Fruit fly (Drosophila melanogaster) whole organism, pupa: Measurements from ENCODE around the gene CG12716.

ENCODE experiments used
- CG10348 ChIP-seq: fragments of 200-800 bp; sonication (Bioruptor generic); IDR thresholded peaks from 2 replicates; pipeline ENCODE4 v1.3.6; 2022; ENCODE audit warnings: missing biosample characterization, missing genetic modification characterization
- CG12605 ChIP-seq: fragments of 200-800 bp; sonication (Bioruptor generic); IDR thresholded peaks from 2 replicates; pipeline ENCODE4 v1.3.6; 2022; ENCODE audit warnings: missing biosample characterization, missing genetic modification characterization
- CG13204 ChIP-seq: fragments of 200-800 bp; sonication (Bioruptor generic); optimal IDR thresholded peaks from 2 replicates; lab custom pipeline; 2018; ENCODE audit warnings: missing biosample characterization, mild to moderate bottlenecking, missing genetic modification characterization, moderate library complexity
- CG14655 ChIP-seq: fragments of 200-800 bp; sonication (Bioruptor generic); optimal IDR thresholded peaks from 3 replicates; lab custom pipeline; 2017; ENCODE audit warnings: mild to moderate bottlenecking, missing biosample characterization, missing genetic modification reagents, missing genetic modification characterization
- CG15710 ChIP-seq: fragments of 200-800 bp; sonication (Bioruptor generic); optimal IDR thresholded peaks from 2 replicates; lab custom pipeline; 2018; ENCODE audit warnings: missing biosample characterization, mild to moderate bottlenecking, missing genetic modification characterization, moderate library complexity
- CG17806 ChIP-seq: fragments of 200-800 bp; sonication (Bioruptor generic); optimal IDR thresholded peaks from 2 replicates; lab custom pipeline; 2018; ENCODE audit warnings: missing biosample characterization, mild to moderate bottlenecking, missing genetic modification characterization, moderate library complexity
- CG32121 ChIP-seq: fragments of 200-800 bp; sonication (Bioruptor generic); IDR thresholded peaks from 2 replicates; pipeline ENCODE4 v1.3.6; 2022; ENCODE audit warnings: missing biosample characterization, missing genetic modification characterization
- CG34367 ChIP-seq: fragments of 200-800 bp; sonication (Bioruptor generic); optimal IDR thresholded peaks from 2 replicates; lab custom pipeline; 2018; ENCODE audit warnings: missing biosample characterization, mild to moderate bottlenecking, missing genetic modification characterization
- CG4496 ChIP-seq: fragments of 200-800 bp; sonication (Bioruptor generic); IDR thresholded peaks from 3 replicates; pipeline ENCODE4 v1.3.6; 2022; ENCODE audit warnings: missing biosample characterization, missing genetic modification characterization
- CG8159 ChIP-seq: fragments of 200-800 bp; sonication (Bioruptor generic); optimal IDR thresholded peaks from 3 replicates; lab custom pipeline; 2018; ENCODE audit warnings: missing biosample characterization, mild to moderate bottlenecking, missing genetic modification characterization, moderate library complexity
- CG8301 ChIP-seq: fragments of 200-800 bp; sonication (Bioruptor generic); optimal IDR thresholded peaks from 2 replicates; lab custom pipeline; 2018; ENCODE audit warnings: missing biosample characterization, mild to moderate bottlenecking, missing genetic modification characterization
- CG9948 ChIP-seq: fragments of 200-800 bp; sonication (Bioruptor generic); optimal IDR thresholded peaks from 2 replicates; lab custom pipeline; 2018; ENCODE audit warnings: missing biosample characterization, mild to moderate bottlenecking, missing genetic modification characterization, moderate library complexity
- D1 ChIP-seq: fragments of 200-800 bp; sonication (Bioruptor generic); optimal IDR thresholded peaks from 2 replicates; lab custom pipeline; 2018; ENCODE audit warnings: missing biosample characterization, mild to moderate bottlenecking, missing genetic modification characterization, moderate library complexity
- EcR ChIP-seq: fragments of 200-800 bp; sonication (Bioruptor generic); optimal IDR thresholded peaks from 3 replicates; lab custom pipeline; 2019; ENCODE audit warnings: missing biosample characterization, missing genetic modification characterization, mild to moderate bottlenecking, moderate library complexity, missing genetic modification reagents
- Ets98B ChIP-seq: fragments of 200-800 bp; sonication (Bioruptor generic); IDR thresholded peaks from 2 replicates; pipeline ENCODE4 v1.3.6; 2022; ENCODE audit warnings: missing biosample characterization, missing genetic modification characterization
- Pif1A ChIP-seq: fragments of 200-800 bp; sonication (Bioruptor generic); optimal IDR thresholded peaks from 3 replicates; lab custom pipeline; 2016; ENCODE audit warnings: missing biosample characterization, missing genetic modification characterization
- Pif1B ChIP-seq: fragments of 200-800 bp; sonication (Bioruptor generic); optimal IDR thresholded peaks from 3 replicates; lab custom pipeline; 2016; ENCODE audit warnings: missing biosample characterization, missing genetic modification characterization
- Snoo ChIP-seq: fragments of 200-800 bp; sonication (Bioruptor generic); optimal IDR thresholded peaks from 3 replicates; lab custom pipeline; 2017; ENCODE audit warnings: missing biosample characterization, mild to moderate bottlenecking, missing genetic modification characterization, inconsistent platforms
- fd96Ca ChIP-seq: fragments of 200-800 bp; sonication (Bioruptor generic); IDR thresholded peaks from 3 replicates; pipeline ENCODE4 v1.3.6; 2022; ENCODE audit warnings: missing biosample characterization, missing genetic modification characterization
- gl ChIP-seq: fragments of 200-800 bp; sonication (Bioruptor generic); optimal IDR thresholded peaks from 2 replicates; lab custom pipeline; 2018; ENCODE audit warnings: missing biosample characterization, mild to moderate bottlenecking, missing genetic modification characterization
- rn ChIP-seq: fragments of 200-800 bp; sonication (Bioruptor generic); IDR thresholded peaks from 2 replicates; pipeline ENCODE4 v1.3.6; 2022; ENCODE audit warnings: missing biosample characterization, missing genetic modification characterization

CG12716 gene

dm6 chrX:12957412-12957895 lies 18.6 kb downstream of the CG12716 start, which contains the start of gene hec:
TSS of gene hec (minus strand) at chrX:12957462.
- no peak for TF ChIP-seq CG34367 (tag; lab: Kevin White, UChicago)
- TF ChIP-seq CG12605 (GFP tag; lab: Robert Waterston, UW): 0 out of 2 replicates have a peak, but pooled peaks have one; percentile 43
- TF ChIP-seq, all 21 proteins: peak for 1

dm6 chrX:12947670-12948069 lies 28.4 kb downstream of the CG12716 start:
- no peak for TF ChIP-seq CG8301 (tag; lab: Kevin White, UChicago)
- no peak for TF ChIP-seq CG15710
- no peak for TF ChIP-seq Pif1A (GFP tag; lab: Kevin White, UChicago)
- no peak for TF ChIP-seq CG10348
- no peak for TF ChIP-seq CG32121 (GFP tag; lab: Robert Waterston, UW)
- no peak for TF ChIP-seq Ets98B (GFP tag; lab: Robert Waterston, UW)
- no peak for TF ChIP-seq gl
- no peak for TF ChIP-seq CG14655 (GFP tag; lab: Kevin White, UChicago)
- TF ChIP-seq rn (GFP tag; lab: Robert Waterston, UW): no peak
- no peak for TF ChIP-seq CG8159 (tag; lab: Kevin White, UChicago)
- no peak for TF ChIP-seq CG4496 (GFP tag; lab: Robert Waterston, UW)
- no peak for TF ChIP-seq CG34367 (tag; lab: Kevin White, UChicago)
- no peak for TF ChIP-seq CG12605 (GFP tag; lab: Robert Waterston, UW)
- TF ChIP-seq fd96Ca (GFP tag; lab: Robert Waterston, UW): no peak
- TF ChIP-seq Pif1B: no peak
- TF ChIP-seq CG13204 (GFP tag; lab: Kevin White, UChicago): no peak
- TF ChIP-seq Snoo (tag; lab: Kevin White, UChicago): no peak
- TF ChIP-seq, all 21 proteins: peak for 0

DNA sequence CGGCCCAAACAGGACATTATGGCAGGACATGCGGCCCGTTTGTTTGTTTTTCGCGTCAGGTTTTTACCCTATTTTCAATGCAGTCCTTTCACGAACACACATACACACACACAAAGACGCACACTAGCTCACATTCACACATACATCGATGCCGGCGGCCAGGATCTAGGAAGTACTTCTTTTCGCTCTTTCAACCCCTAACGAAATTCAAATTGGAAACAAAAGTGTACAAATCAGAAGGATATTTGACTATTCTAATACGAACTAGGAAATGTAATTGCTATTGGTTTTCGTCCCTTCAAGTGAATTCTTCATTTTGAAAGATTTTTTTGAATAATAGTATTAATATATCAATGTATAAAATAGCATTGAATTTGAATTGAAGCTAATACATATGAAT lies 35.6 kb downstream of the CG12716 start:
- TF ChIP-seq Pif1B (no peak), CG8301 (tag; lab: Kevin White, UChicago) (no peak), CG10348 (no peak), Ets98B (GFP tag; lab: Robert Waterston, UW) (no peak), D1 (no peak), rn (GFP tag; lab: Robert Waterston, UW) (no peak), CG32121 (GFP tag; lab: Robert Waterston, UW) (no peak), CG4496 (GFP tag; lab: Robert Waterston, UW) (no peak), CG9948 (tag; lab: Kevin White, UChicago) (no peak), CG12605 (GFP tag; lab: Robert Waterston, UW) (no peak)

- peak; percentile 46 for TF ChIP-seq EcR (GFP tag; lab: Kevin White, UChicago)
- TF ChIP-seq CG8159 (tag; lab: Kevin White, UChicago): peak; percentile 49
- no peak for TF ChIP-seq CG4496 (GFP tag; lab: Robert Waterston, UW)
- TF ChIP-seq CG32121 (GFP tag; lab: Robert Waterston, UW): no peak
- peak; percentile 18 for TF ChIP-seq Snoo (tag; lab: Kevin White, UChicago)
- TF ChIP-seq CG15710: peak; percentile 42
- TF ChIP-seq CG14655 (GFP tag; lab: Kevin White, UChicago): peak; percentile 23
- TF ChIP-seq, all 21 proteins: peak for 5
These were observed 36.1 kb downstream of the CG12716 start for dm6 chrX:12939951-12940350.

dm6 chrX:12939021-12939420 lies 37.0 kb downstream of the CG12716 start:
- TF ChIP-seq rn (GFP tag; lab: Robert Waterston, UW) (no peak), CG34367 (tag; lab: Kevin White, UChicago) (no peak), Pif1A (GFP tag; lab: Kevin White, UChicago) (no peak), gl (no peak)

DNA sequence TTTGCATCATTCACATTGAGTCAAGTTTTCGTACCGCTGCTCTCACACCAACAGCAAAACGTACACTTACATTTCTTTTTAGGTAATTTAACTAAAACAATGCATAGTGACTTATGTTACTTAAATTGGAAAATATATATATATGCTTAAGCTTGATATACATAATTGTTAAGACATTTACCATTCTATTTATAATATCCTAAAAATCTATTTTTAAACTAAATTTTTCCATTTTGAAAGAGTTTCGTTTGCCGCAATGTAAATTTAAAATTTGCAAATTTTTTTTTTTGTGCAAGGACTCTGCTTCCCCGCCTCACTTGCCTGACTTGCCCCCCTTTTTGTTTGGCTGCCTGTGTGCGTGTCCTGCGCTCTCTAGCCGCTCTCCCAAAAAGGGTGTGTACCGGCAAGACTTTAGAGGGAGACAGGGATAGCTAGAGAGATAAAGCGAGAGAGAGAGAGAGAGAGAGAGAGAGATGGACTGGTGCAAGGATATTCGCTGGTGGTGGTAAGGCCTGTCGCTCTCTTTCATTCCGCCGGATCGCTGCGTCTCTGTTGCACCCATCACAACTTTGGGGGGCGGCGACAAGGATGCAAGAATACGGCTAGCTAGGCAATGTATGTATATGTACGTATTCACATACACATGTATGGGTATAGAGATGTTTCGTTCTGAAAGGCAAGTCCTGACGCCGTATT lies 38.1 kb downstream of the CG12716 start:
- TF ChIP-seq CG17806 (tag; lab: Kevin White, UChicago) (peak; percentile 18), CG4496 (GFP tag; lab: Robert Waterston, UW) (no peak), Snoo (tag; lab: Kevin White, UChicago) (no peak), CG9948 (tag; lab: Kevin White, UChicago) (peak; percentile 28), D1 (no peak), CG15710 (peak; percentile 27), CG8159 (tag; lab: Kevin White, UChicago) (peak; percentile 54)

dm6 chrX:12929817-12930216 lies 46.2 kb downstream of the CG12716 start:
- TF ChIP-seq CG12605 (GFP tag; lab: Robert Waterston, UW): no peak
- TF ChIP-seq Pif1B: no peak
- TF ChIP-seq gl: no peak
- TF ChIP-seq CG17806 (tag; lab: Kevin White, UChicago): no peak
- TF ChIP-seq CG34367 (tag; lab: Kevin White, UChicago): no peak
- TF ChIP-seq CG8159 (tag; lab: Kevin White, UChicago): no peak
- no peak for TF ChIP-seq CG15710
- no peak for TF ChIP-seq fd96Ca (GFP tag; lab: Robert Waterston, UW)
- no peak for TF ChIP-seq CG14655 (GFP tag; lab: Kevin White, UChicago)
- no peak for TF ChIP-seq Pif1A (GFP tag; lab: Kevin White, UChicago)
- no peak for TF ChIP-seq CG4496 (GFP tag; lab: Robert Waterston, UW)
- TF ChIP-seq CG10348: no peak
- TF ChIP-seq CG9948 (tag; lab: Kevin White, UChicago): no peak
- no peak for TF ChIP-seq Snoo (tag; lab: Kevin White, UChicago)
- no peak for TF ChIP-seq CG13204 (GFP tag; lab: Kevin White, UChicago)
- TF ChIP-seq D1: no peak
- no peak for TF ChIP-seq CG32121 (GFP tag; lab: Robert Waterston, UW)
- TF ChIP-seq EcR (GFP tag; lab: Kevin White, UChicago): no peak
- no peak for TF ChIP-seq CG8301 (tag; lab: Kevin White, UChicago)
